Fruit fly (Drosophila melanogaster) whole organism, embryonic: ENCODE data around the gene CG31778.

Source experiments
- CG10209 ChIP-seq: fragments of 200-800 bp; sonication (Bioruptor generic); optimal IDR thresholded peaks from 3 replicates; lab custom pipeline; 2017; ENCODE audit warnings: missing biosample characterization, mild to moderate bottlenecking, missing genetic modification characterization, missing genetic modification reagents
- CG10654 ChIP-seq: fragments of 200-800 bp; sonication (Bioruptor generic); optimal IDR thresholded peaks from 2 replicates; lab custom pipeline; 2016; ENCODE audit warnings: missing biosample characterization, missing genetic modification characterization
- CG11696 ChIP-seq: fragments of 200-800 bp; sonication (Bioruptor generic); IDR thresholded peaks from 2 replicates; pipeline ENCODE4 v1.3.6; 2022; ENCODE audit warnings: missing biosample characterization, missing genetic modification characterization
- CG13894 ChIP-seq: fragments of 200-800 bp; sonication (Bioruptor generic); optimal IDR thresholded peaks from 3 replicates; lab custom pipeline; 2018; ENCODE audit warnings: missing biosample characterization, mild to moderate bottlenecking, missing genetic modification characterization, moderate library complexity
- CG14710 ChIP-seq: fragments of 200-800 bp; sonication (Bioruptor generic); optimal IDR thresholded peaks from 3 replicates; lab custom pipeline; 2019; ENCODE audit warnings: missing biosample characterization, mild to moderate bottlenecking, missing genetic modification characterization, moderate library complexity
- CG15479 ChIP-seq: fragments of 200-800 bp; sonication (Bioruptor generic); optimal IDR thresholded peaks from 3 replicates; lab custom pipeline; 2019; ENCODE audit warnings: missing biosample characterization, mild to moderate bottlenecking, missing genetic modification characterization, moderate library complexity
- CG16815 ChIP-seq: fragments of 200-800 bp; sonication (Bioruptor generic); optimal IDR thresholded peaks from 3 replicates; lab custom pipeline; 2017; ENCODE audit warnings: missing biosample characterization, mild to moderate bottlenecking, missing genetic modification characterization
- CG17361 ChIP-seq: fragments of 200-800 bp; sonication (Bioruptor generic); IDR thresholded peaks from 3 replicates; pipeline ENCODE4 v1.3.6; 2022; ENCODE audit warnings: missing biosample characterization, missing genetic modification characterization
- CG18476 ChIP-seq: fragments of 200-800 bp; sonication (Bioruptor generic); optimal IDR thresholded peaks from 2 replicates; lab custom pipeline; 2016; ENCODE audit warnings: missing biosample characterization, mild to moderate bottlenecking, missing genetic modification characterization
- CG31388 ChIP-seq: fragments of 200-800 bp; sonication (Bioruptor generic); optimal IDR thresholded peaks from 2 replicates; lab custom pipeline; 2016; ENCODE audit warnings: missing biosample characterization, missing genetic modification characterization
- CG32767 ChIP-seq: fragments of 200-800 bp; sonication (Bioruptor generic); IDR thresholded peaks from 2 replicates; pipeline ENCODE4 v1.3.6; 2022; ENCODE audit warnings: missing biosample characterization, missing genetic modification characterization
- CG4617 ChIP-seq: fragments of 200-800 bp; sonication (Bioruptor generic); optimal IDR thresholded peaks from 3 replicates; lab custom pipeline; 2016; ENCODE audit warnings: missing biosample characterization, missing genetic modification characterization, borderline replicate concordance
- CG7357 ChIP-seq: fragments of 200-800 bp; sonication (Bioruptor generic); IDR thresholded peaks from 3 replicates; pipeline ENCODE4 v1.3.6; 2022; ENCODE audit warnings: missing biosample characterization, missing genetic modification characterization
- CG8478 ChIP-seq: fragments of >200 bp; optimal IDR thresholded peaks from 2 replicates; lab custom pipeline; 2018
- CG9876 ChIP-seq: fragments of 200-800 bp; sonication (Bioruptor generic); optimal IDR thresholded peaks from 2 replicates; lab custom pipeline; 2016; ENCODE audit warnings: missing biosample characterization, missing genetic modification characterization
- Dad ChIP-seq: fragments of 200-800 bp; sonication (Bioruptor generic); optimal IDR thresholded peaks from 3 replicates; lab custom pipeline; 2016; ENCODE audit warnings: missing biosample characterization, missing genetic modification characterization
- Drgx ChIP-seq: fragments of 200-800 bp; sonication (Bioruptor generic); IDR thresholded peaks from 2 replicates; pipeline ENCODE4 v1.3.6; 2022; ENCODE audit warnings: missing biosample characterization, missing genetic modification characterization
- E2f2 ChIP-seq: fragments of 200-800 bp; sonication (Bioruptor generic); IDR thresholded peaks from 2 replicates; pipeline ENCODE4 v1.3.6; 2022; ENCODE audit warnings: missing biosample characterization, missing genetic modification characterization
- Ets65A ChIP-seq: fragments of 200-800 bp; sonication (Bioruptor generic); peaks from one replicate; lab custom pipeline; 2016; ENCODE audit warnings: missing biosample characterization, missing genetic modification characterization
- GATAe ChIP-seq: fragments of 200-800 bp; sonication (Bioruptor generic); conservative IDR thresholded peaks from 2 replicates; pipeline ENCODE4 v1.3.6; 2022; ENCODE audit warnings: missing biosample characterization, missing genetic modification characterization
- Hmx ChIP-seq: fragments of 200-800 bp; sonication (Bioruptor generic); optimal IDR thresholded peaks from 2 replicates; lab custom pipeline; 2016; ENCODE audit warnings: missing biosample characterization, missing genetic modification characterization
- NC2α ChIP-seq: fragments of 200-800 bp; sonication (Bioruptor generic); optimal IDR thresholded peaks from 2 replicates; lab custom pipeline; 2016; ENCODE audit warnings: missing biosample characterization, missing genetic modification characterization
- NfI ChIP-seq: fragments of 200-800 bp; sonication (Bioruptor generic); optimal IDR thresholded peaks from 3 replicates; lab custom pipeline; 2018; ENCODE audit warnings: missing biosample characterization, mild to moderate bottlenecking, missing genetic modification characterization, moderate library complexity
- Oaz ChIP-seq: fragments of 200-800 bp; sonication (Bioruptor generic); IDR thresholded peaks from 2 replicates; pipeline ENCODE4 v1.3.6; 2022; ENCODE audit warnings: missing biosample characterization, missing genetic modification characterization
- Sox100B ChIP-seq: fragments of 200-800 bp; sonication (Bioruptor generic); optimal IDR thresholded peaks from 3 replicates; lab custom pipeline; 2018; ENCODE audit warnings: missing biosample characterization, mild to moderate bottlenecking, missing genetic modification characterization
- Ssrp ChIP-seq: fragments of 200-800 bp; sonication (Bioruptor generic); optimal IDR thresholded peaks from 2 replicates; lab custom pipeline; 2018; ENCODE audit warnings: missing biosample characterization, mild to moderate bottlenecking, missing genetic modification characterization, moderate library complexity
- abd-A ChIP-seq: fragments of 200-800 bp; sonication (Bioruptor generic); optimal IDR thresholded peaks from 3 replicates; lab custom pipeline; 2019; ENCODE audit warnings: missing biosample characterization, mild to moderate bottlenecking, missing genetic modification characterization, moderate library complexity
- az2 ChIP-seq: fragments of 200-800 bp; sonication (Bioruptor generic); optimal IDR thresholded peaks from 3 replicates; lab custom pipeline; 2016; ENCODE audit warnings: missing biosample characterization, missing genetic modification characterization
- bcd ChIP-seq: fragments of 200-800 bp; sonication (Bioruptor generic); optimal IDR thresholded peaks from 2 replicates; lab custom pipeline; 2017; ENCODE audit warnings: missing biosample characterization, mild to moderate bottlenecking, missing genetic modification characterization
- bsh ChIP-seq, 2 experiments: fragments of 200-800 bp; sonication (Bioruptor generic); optimal IDR thresholded peaks; 2 replicates each; lab custom pipeline; 2017 to 2018; ENCODE audit warnings: mild to moderate bottlenecking in 2 of 2, missing biosample characterization in 2 of 2, missing genetic modification characterization in 2 of 2, moderate library complexity in 1 of 2
- chm ChIP-seq: fragments of 200-800 bp; sonication (Bioruptor generic); IDR thresholded peaks from 2 replicates; pipeline ENCODE4 v1.3.6; 2022; ENCODE audit warnings: missing biosample characterization, missing genetic modification characterization
- dimm ChIP-seq: fragments of 200-800 bp; sonication (Bioruptor generic); IDR thresholded peaks from 2 replicates; pipeline ENCODE4 v1.3.6; 2022; ENCODE audit warnings: missing biosample characterization, missing genetic modification characterization
- exex ChIP-seq: fragments of 200-800 bp; sonication (Bioruptor generic); optimal IDR thresholded peaks from 4 replicates; lab custom pipeline; 2018; ENCODE audit warnings: missing biosample characterization, mild to moderate bottlenecking, missing genetic modification characterization, moderate library complexity
- fd3F ChIP-seq: fragments of 200-800 bp; sonication (Bioruptor generic); optimal IDR thresholded peaks from 2 replicates; lab custom pipeline; 2018; ENCODE audit warnings: missing biosample characterization, mild to moderate bottlenecking, missing genetic modification characterization, moderate library complexity
- gsb-n ChIP-seq: fragments of 200-800 bp; sonication (Bioruptor generic); optimal IDR thresholded peaks from 3 replicates; lab custom pipeline; 2018; ENCODE audit warnings: missing biosample characterization, mild to moderate bottlenecking, missing genetic modification characterization
- hb ChIP-seq: fragments of 200-800 bp; sonication (Bioruptor generic); IDR thresholded peaks from 3 replicates; pipeline ENCODE4 v1.3.6; 2022; ENCODE audit warnings: missing biosample characterization, missing genetic modification characterization; ENCODE audit not compliant: partially characterized antibody
- hbn ChIP-seq: fragments of 200-800 bp; sonication (Bioruptor generic); IDR thresholded peaks from 2 replicates; pipeline ENCODE4 v1.3.6; 2022; ENCODE audit warnings: missing biosample characterization, missing genetic modification characterization; ENCODE audit not compliant: partially characterized antibody
- ind ChIP-seq: fragments of 200-800 bp; sonication (Bioruptor generic); optimal IDR thresholded peaks from 3 replicates; lab custom pipeline; 2016; ENCODE audit warnings: missing biosample characterization, missing genetic modification characterization
- jigr1 ChIP-seq: fragments of 200-800 bp; sonication (Bioruptor generic); IDR thresholded peaks from 3 replicates; pipeline ENCODE4 v1.3.6; 2022; ENCODE audit warnings: missing biosample characterization, missing genetic modification characterization
- nerfin-1 ChIP-seq: fragments of 200-800 bp; sonication (Bioruptor generic); optimal IDR thresholded peaks from 3 replicates; lab custom pipeline; 2019; ENCODE audit warnings: missing biosample characterization, mild to moderate bottlenecking, missing genetic modification characterization, moderate library complexity
- onecut ChIP-seq: fragments of 200-800 bp; sonication (Bioruptor generic); IDR thresholded peaks from 2 replicates; pipeline ENCODE4 v1.3.6; 2022; ENCODE audit warnings: missing biosample characterization, missing genetic modification characterization
- pho ChIP-seq: fragments of 200-800 bp; sonication (Bioruptor generic); optimal IDR thresholded peaks from 2 replicates; lab custom pipeline; 2016; ENCODE audit warnings: missing biosample characterization, missing genetic modification characterization
- phol ChIP-seq: fragments of 200-800 bp; sonication (Bioruptor generic); optimal IDR thresholded peaks from 3 replicates; lab custom pipeline; 2018; ENCODE audit warnings: missing biosample characterization, mild to moderate bottlenecking, missing genetic modification characterization, moderate library complexity
- prd ChIP-seq, 3 experiments: fragments of >200 bp in 2 of 3; fragments of 200-800 bp in 1 of 3; sonication (Bioruptor generic) in 1 of 3; optimal IDR thresholded peaks in 2 of 3; IDR thresholded peaks in 1 of 3; 2 replicates in 2 of 3; 3 replicates in 1 of 3; pipeline versions ENCODE4 v1.3.6 to Lab custom; 2017 to 2022; ENCODE audit warnings: missing biosample characterization in 1 of 3, missing genetic modification characterization in 1 of 3
- rib ChIP-seq: fragments of 200-800 bp; sonication (Bioruptor generic); IDR thresholded peaks from 2 replicates; pipeline ENCODE4 v1.3.6; 2022; ENCODE audit warnings: missing biosample characterization, missing genetic modification characterization
- shn ChIP-seq: fragments of 200-800 bp; sonication (Bioruptor generic); optimal IDR thresholded peaks from 3 replicates; lab custom pipeline; 2016; ENCODE audit warnings: missing biosample characterization, missing genetic modification characterization
- slp2 ChIP-seq: fragments of 200-800 bp; sonication (Bioruptor generic); optimal IDR thresholded peaks from 2 replicates; lab custom pipeline; 2016; ENCODE audit warnings: missing biosample characterization, missing genetic modification characterization
- sna ChIP-seq: fragments of 200-800 bp; sonication (Bioruptor generic); IDR thresholded peaks from 2 replicates; pipeline ENCODE4 v1.3.6; 2022; ENCODE audit warnings: missing biosample characterization, missing genetic modification characterization; ENCODE audit not compliant: partially characterized antibody
- tgo ChIP-seq: fragments of 200-800 bp; sonication (Bioruptor generic); IDR thresholded peaks from 3 replicates; pipeline ENCODE4 v1.3.6; 2022; ENCODE audit warnings: missing biosample characterization, missing genetic modification characterization
- trem ChIP-seq: fragments of 200-800 bp; optimal IDR thresholded peaks from 3 replicates; lab custom pipeline; 2019; ENCODE audit warnings: missing biosample characterization, mild to moderate bottlenecking, missing genetic modification characterization, moderate library complexity
- vnd ChIP-seq: fragments of 200-800 bp; sonication (Bioruptor generic); IDR thresholded peaks from 3 replicates; pipeline ENCODE4 v1.3.6; 2022; ENCODE audit warnings: missing biosample characterization, missing genetic modification characterization; ENCODE audit not compliant: partially characterized antibody

The CG31778 gene

DNA sequence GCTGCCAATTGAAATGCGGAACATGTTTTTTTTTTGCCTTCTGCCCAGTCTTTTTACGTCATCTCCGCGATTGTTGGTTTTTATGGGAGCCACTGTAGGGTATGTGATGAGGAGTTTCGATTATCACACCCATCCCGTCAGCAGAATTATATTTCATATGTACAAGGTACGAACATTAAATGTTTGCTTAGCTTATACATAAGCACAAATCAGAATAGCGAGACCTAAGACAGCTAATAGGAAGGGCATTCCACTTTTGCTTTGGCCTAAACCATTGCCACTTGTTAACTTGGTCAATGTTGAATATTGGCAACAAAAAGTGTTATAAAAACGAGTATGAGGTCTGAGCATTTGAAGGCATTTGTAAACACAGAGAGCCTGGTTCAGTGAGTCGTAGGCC is 2.0 kb downstream of the CG31778 start, which contains the start of gene CG2816 (continued):
- TF ChIP-seq CG10654 (GFP tag; lab: Kevin White, UChicago) = peak; percentile 32
- TF ChIP-seq CG4617 (GFP tag; lab: Kevin White, UChicago) = peak; percentile 18
- TF ChIP-seq nerfin-1 = no peak
- TF ChIP-seq CG32767 (GFP tag; lab: Robert Waterston, UW) = 0 out of 2 replicates have a peak, but pooled peaks have one; percentile 14
- TF ChIP-seq pho (GFP tag; lab: Kevin White, UChicago) = peak; percentile 88
- no peak for TF ChIP-seq hbn (GFP tag; lab: Robert Waterston, UW)
- no peak for TF ChIP-seq phol (tag; lab: Kevin White, UChicago)
- TF ChIP-seq Dad = peak; percentile 2
- TF ChIP-seq Sox100B (GFP tag; lab: Kevin White, UChicago) = peak; percentile 4
- no peak for TF ChIP-seq Ets65A (GFP tag; lab: Kevin White, UChicago)
- TF ChIP-seq shn (GFP tag; lab: Kevin White, UChicago) = peak; percentile 67
- peak; percentile 63 for TF ChIP-seq slp2 (GFP tag; lab: Kevin White, UChicago)
- TF ChIP-seq jigr1 = no peak
- no peak for TF ChIP-seq CG8478
- peak; percentile 94 for TF ChIP-seq rib (GFP tag; lab: Robert Waterston, UW)
- TF ChIP-seq onecut (GFP tag; lab: Robert Waterston, UW) = no peak
- no peak for TF ChIP-seq bsh (GFP tag; optimal IDR thresholded peaks at IDR 0.05; lab: Kevin White, UChicago)
- TF ChIP-seq CG18476 (GFP tag; lab: Kevin White, UChicago) = no peak
- peak; percentile 92; the same call in 1 of the 2 replicates for TF ChIP-seq Drgx (GFP tag; lab: Robert Waterston, UW)
- no peak for TF ChIP-seq dimm
- no peak for TF ChIP-seq CG14710
- no peak for TF ChIP-seq CG31388 (GFP tag; lab: Kevin White, UChicago)
- TF ChIP-seq CG9876 = peak; percentile 75
- TF ChIP-seq gsb-n (tag; lab: Kevin White, UChicago) = no peak
- no peak for TF ChIP-seq trem (tag; lab: Kevin White, UChicago)
- TF ChIP-seq CG10209 = peak; percentile 54
- TF ChIP-seq GATAe (GFP tag; lab: Robert Waterston, UW) = no peak
- peak; percentile 59 for TF ChIP-seq ind (GFP tag; lab: Kevin White, UChicago)
- no peak for TF ChIP-seq sna (GFP tag; lab: Robert Waterston, UW)
- no peak for TF ChIP-seq hb (GFP tag; lab: Robert Waterston, UW)
- no peak for TF ChIP-seq vnd (GFP tag; lab: Robert Waterston, UW)
- TF ChIP-seq CG15479 (GFP tag; lab: Kevin White, UChicago) = no peak
- no peak for TF ChIP-seq Hmx (GFP tag; lab: Kevin White, UChicago)
- TF ChIP-seq CG11696 (GFP tag; lab: Robert Waterston, UW) = no peak
- no peak for TF ChIP-seq abd-A
- peak; percentile 40 for TF ChIP-seq az2 (GFP tag; lab: Kevin White, UChicago)
- no peak for TF ChIP-seq CG13894 (tag; lab: Kevin White, UChicago)
- TF ChIP-seq exex = no peak
- no peak for TF ChIP-seq CG7357 (GFP tag; lab: Robert Waterston, UW)
- TF ChIP-seq Ssrp (tag; lab: Kevin White, UChicago) = no peak
- TF ChIP-seq chm = no peak
- peak; percentile 45 for TF ChIP-seq fd3F
- peak; percentile 78 for TF ChIP-seq NfI (GFP tag; lab: Kevin White, UChicago)
- TF ChIP-seq bcd (GFP tag; lab: Kevin White, UChicago) = peak; percentile 38
- TF ChIP-seq CG17361 (GFP tag; lab: Robert Waterston, UW) = no peak
- TF ChIP-seq CG16815 (GFP tag; lab: Kevin White, UChicago) = peak; percentile 56
- no peak for TF ChIP-seq prd (optimal IDR thresholded peaks at IDR 0.05; lab: Kevin White, UChicago)
- TF ChIP-seq prd (GFP tag; IDR thresholded peaks at IDR 0.05; lab: Robert Waterston, UW) = no peak; the same call in 2 of the 3 replicates
- TF ChIP-seq NC2α (GFP tag; lab: Kevin White, UChicago) = no peak
- TF ChIP-seq Oaz = peak; percentile 54; the same call in 1 of the 2 replicates
- TF ChIP-seq E2f2 (GFP tag; lab: Robert Waterston, UW) = peak; percentile 41; the same call in 1 of the 2 replicates
- TF ChIP-seq tgo (GFP tag; lab: Robert Waterston, UW) = peak; percentile 78
